Worm (Caenorhabditis elegans): ENCODE results near the gene ocr-3.

ocr-3 gene

ce11 chrX:15168424-15168823 is at the start of gene ocr-3:
Gene ocr-3, plus strand, starts transcription at chrX:15168724.
- no peak for TF ChIP-seq flt-1 (GFP tag; IDR thresholded peaks at IDR 0.05)
- TF ChIP-seq ref-1 (GFP tag; conservative IDR thresholded peaks at IDR 0.05): no peak
- TF ChIP-seq cog-1 (tag; optimal IDR thresholded peaks at IDR 0.05): no peak
- no peak for TF ChIP-seq tab-1 (GFP tag; IDR thresholded peaks at IDR 0.05)
- no peak for TF ChIP-seq T22C8.4 (GFP tag; IDR thresholded peaks at IDR 0.05)
- TF ChIP-seq med-1 (GFP tag; optimal IDR thresholded peaks at IDR 0.05; ENCODE audit: insufficient read depth): no peak

DNA sequence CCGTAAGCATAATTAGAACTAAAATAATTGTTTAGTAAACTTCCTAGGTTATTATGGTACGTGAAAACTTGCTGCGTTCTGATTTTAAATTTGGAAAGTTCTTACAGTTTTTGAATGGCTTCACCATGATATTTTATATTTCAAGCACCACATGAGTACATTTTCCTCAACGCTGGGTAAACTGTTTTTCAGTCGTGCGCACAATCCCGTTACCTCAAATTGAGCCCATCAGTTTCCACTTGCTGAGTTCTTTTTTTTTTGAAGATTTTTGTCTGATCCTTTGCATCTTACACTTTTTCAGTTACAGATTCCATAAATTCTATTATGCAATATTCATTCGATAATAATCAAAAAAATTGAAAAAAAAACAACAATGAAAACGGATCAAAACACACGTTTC is 48.0 kb upstream of the ocr-3 start:
- no peak for TF ChIP-seq tab-1 (GFP tag; IDR thresholded peaks at IDR 0.05)
- TF ChIP-seq med-1 (GFP tag; optimal IDR thresholded peaks at IDR 0.05; ENCODE audit: insufficient read depth): no peak
- TF ChIP-seq flt-1 (GFP tag; IDR thresholded peaks at IDR 0.05): no peak
- no peak for TF ChIP-seq cog-1 (tag; optimal IDR thresholded peaks at IDR 0.05)
- no peak for TF ChIP-seq ztf-29 (GFP tag; IDR thresholded peaks at IDR 0.05)

- TF ChIP-seq tab-1 (GFP tag; IDR thresholded peaks at IDR 0.05) (no peak), ztf-29 (GFP tag; IDR thresholded peaks at IDR 0.05) (no peak), ztf-23 (GFP tag; IDR thresholded peaks at IDR 0.05) (no peak)
Measured at ce11 chrX:15125138-15125537, 43.4 kb upstream of the ocr-3 start.

DNA sequence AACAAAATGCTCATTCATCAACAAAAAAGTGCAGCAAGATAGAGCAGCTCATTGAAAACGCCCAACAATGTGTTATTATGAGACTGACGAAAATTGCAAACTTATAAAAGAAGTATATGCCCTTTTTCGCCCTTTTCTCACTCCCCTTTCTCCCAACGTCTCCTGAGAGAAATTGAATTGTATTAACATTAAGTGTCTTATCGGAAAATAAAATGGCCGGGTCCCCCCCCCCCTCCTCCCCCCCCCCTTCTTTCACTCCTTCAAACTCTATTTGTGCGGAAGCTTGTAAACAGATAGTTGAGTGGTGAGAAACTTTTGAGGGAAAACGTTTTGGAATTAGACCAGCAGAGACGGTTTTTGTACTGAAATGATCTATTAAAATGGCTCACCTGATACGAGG is 41.8 kb upstream of the ocr-3 start:
- no peak for TF ChIP-seq med-1 (GFP tag; optimal IDR thresholded peaks at IDR 0.05; ENCODE audit: insufficient read depth)
- TF ChIP-seq ztf-23 (GFP tag; IDR thresholded peaks at IDR 0.05): no peak
- TF ChIP-seq cog-1 (tag; optimal IDR thresholded peaks at IDR 0.05): no peak
- no peak for TF ChIP-seq flt-1 (GFP tag; IDR thresholded peaks at IDR 0.05)
- no peak for TF ChIP-seq ztf-29 (GFP tag; IDR thresholded peaks at IDR 0.05)
- TF ChIP-seq T22C8.4 (GFP tag; IDR thresholded peaks at IDR 0.05): no peak
- no peak for TF ChIP-seq ref-1 (GFP tag; conservative IDR thresholded peaks at IDR 0.05)
- TF ChIP-seq tab-1 (GFP tag; IDR thresholded peaks at IDR 0.05): no peak
- TF ChIP-seq klf-2 (GFP tag; conservative IDR thresholded peaks at IDR 0.05): no peak

DNA sequence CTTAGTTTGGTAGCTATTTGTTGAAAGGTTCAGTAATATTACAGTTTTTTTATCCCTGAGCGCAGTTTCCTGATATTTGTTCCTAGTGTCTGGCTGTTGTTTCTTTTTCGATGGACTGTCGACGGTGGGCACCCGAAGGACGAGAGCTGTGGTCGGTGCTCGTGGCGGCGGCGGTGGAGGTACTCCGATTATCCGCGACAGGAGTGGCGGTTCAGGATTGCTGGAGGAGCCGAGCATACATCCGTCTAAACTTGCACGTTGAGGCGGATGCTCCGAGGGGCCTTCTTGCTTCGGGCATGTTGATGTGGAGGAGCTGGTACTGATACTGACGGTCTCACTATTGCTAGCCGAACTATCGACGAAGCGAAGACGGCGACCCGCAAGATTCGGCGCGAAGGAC is 41.2 kb upstream of the ocr-3 start:
- TF ChIP-seq ztf-23 (GFP tag; IDR thresholded peaks at IDR 0.05) (no peak), ztf-29 (GFP tag; IDR thresholded peaks at IDR 0.05) (no peak), tab-1 (GFP tag; IDR thresholded peaks at IDR 0.05) (0 out of 2 replicates have a peak, but pooled peaks have one; percentile 43), klf-2 (GFP tag; conservative IDR thresholded peaks at IDR 0.05) (no peak)

DNA sequence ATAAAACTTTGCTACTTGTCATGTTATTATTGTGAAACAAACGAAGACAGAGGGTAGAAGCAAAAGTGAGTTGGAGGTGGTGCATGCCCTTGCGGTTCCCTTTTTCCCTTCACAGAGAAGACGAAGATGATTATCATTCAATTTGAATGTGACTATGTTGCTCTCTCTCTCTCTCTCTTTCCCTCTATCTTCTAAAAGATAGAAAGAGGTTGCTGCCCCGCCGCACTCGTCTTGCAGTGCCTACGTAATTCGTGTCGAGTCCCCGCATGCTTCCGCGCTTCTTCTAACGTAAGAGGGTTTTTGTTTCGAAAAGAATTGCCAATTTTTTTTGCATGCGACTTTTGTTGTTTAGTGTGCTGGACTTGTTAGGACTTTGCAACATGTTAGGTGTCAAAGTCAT is 40.3 kb upstream of the ocr-3 start:
- TF ChIP-seq klf-2 (GFP tag; conservative IDR thresholded peaks at IDR 0.05) (no peak), T22C8.4 (GFP tag; IDR thresholded peaks at IDR 0.05) (no peak), flt-1 (GFP tag; IDR thresholded peaks at IDR 0.05) (no peak), ztf-29 (GFP tag; IDR thresholded peaks at IDR 0.05) (no peak), ztf-23 (GFP tag; IDR thresholded peaks at IDR 0.05) (no peak), ref-1 (GFP tag; conservative IDR thresholded peaks at IDR 0.05) (no peak), tab-1 (GFP tag; IDR thresholded peaks at IDR 0.05) (no peak), med-1 (GFP tag; optimal IDR thresholded peaks at IDR 0.05; ENCODE audit: insufficient read depth) (no peak), cog-1 (tag; optimal IDR thresholded peaks at IDR 0.05) (no peak)

- TF ChIP-seq flt-1 (GFP tag; IDR thresholded peaks at IDR 0.05) (no peak), cog-1 (tag; optimal IDR thresholded peaks at IDR 0.05) (no peak), ztf-23 (GFP tag; IDR thresholded peaks at IDR 0.05) (no peak), klf-2 (GFP tag; conservative IDR thresholded peaks at IDR 0.05) (no peak), ztf-29 (GFP tag; IDR thresholded peaks at IDR 0.05) (no peak), T22C8.4 (GFP tag; IDR thresholded peaks at IDR 0.05) (no peak), ref-1 (GFP tag; conservative IDR thresholded peaks at IDR 0.05) (no peak), med-1 (GFP tag; optimal IDR thresholded peaks at IDR 0.05; ENCODE audit: insufficient read depth) (no peak), tab-1 (GFP tag; IDR thresholded peaks at IDR 0.05) (no peak)
Measured at ce11 chrX:15132073-15132472, 36.5 kb upstream of the ocr-3 start.

DNA sequence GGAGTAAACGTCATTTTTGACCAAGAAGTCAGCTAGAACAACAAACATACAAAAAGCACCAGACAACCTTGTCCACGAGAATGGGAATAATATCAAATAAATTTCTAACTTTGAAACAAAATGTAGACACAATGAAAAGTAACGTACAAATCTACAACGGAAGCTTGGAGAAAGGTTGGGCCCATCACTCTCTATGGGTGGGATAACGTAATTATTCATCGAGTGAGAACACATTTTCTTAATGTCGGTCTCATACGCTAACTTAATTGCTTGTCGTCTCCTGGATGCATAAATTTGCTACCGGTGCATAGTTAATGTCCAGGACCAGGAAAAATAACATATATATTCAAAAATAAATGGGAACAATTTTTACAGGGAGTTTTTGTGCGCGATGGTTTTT is 35.3 kb upstream of the ocr-3 start:
- TF ChIP-seq ref-1 (GFP tag; conservative IDR thresholded peaks at IDR 0.05): no peak
- TF ChIP-seq flt-1 (GFP tag; IDR thresholded peaks at IDR 0.05): no peak
- TF ChIP-seq klf-2 (GFP tag; conservative IDR thresholded peaks at IDR 0.05): no peak
- TF ChIP-seq cog-1 (tag; optimal IDR thresholded peaks at IDR 0.05): no peak
- TF ChIP-seq tab-1 (GFP tag; IDR thresholded peaks at IDR 0.05): no peak
- TF ChIP-seq ztf-29 (GFP tag; IDR thresholded peaks at IDR 0.05): no peak
- no peak for TF ChIP-seq T22C8.4 (GFP tag; IDR thresholded peaks at IDR 0.05)
- no peak for TF ChIP-seq ztf-23 (GFP tag; IDR thresholded peaks at IDR 0.05)
- TF ChIP-seq med-1 (GFP tag; optimal IDR thresholded peaks at IDR 0.05; ENCODE audit: insufficient read depth): no peak

DNA sequence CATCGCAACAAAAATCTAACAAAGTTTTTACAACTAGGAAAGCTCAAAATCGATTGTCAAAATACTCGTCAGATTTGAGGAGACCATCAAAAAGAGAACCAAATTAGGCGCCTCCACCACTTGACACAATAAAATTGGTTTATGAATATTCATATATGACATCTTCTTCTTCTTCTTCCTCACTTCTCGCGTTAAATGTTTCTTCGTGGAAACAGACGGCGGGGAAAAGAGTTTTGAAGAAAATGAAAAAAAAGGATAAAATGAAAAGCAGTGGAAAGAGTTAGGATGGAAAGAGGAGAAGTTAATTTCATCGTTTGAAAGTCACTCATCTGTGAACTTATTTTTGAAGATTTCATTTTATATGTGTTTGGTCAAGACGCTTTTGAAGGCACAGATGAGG is 33.6 kb upstream of the ocr-3 start:
- TF ChIP-seq ztf-29 (GFP tag; IDR thresholded peaks at IDR 0.05) (no peak), tab-1 (GFP tag; IDR thresholded peaks at IDR 0.05) (no peak), cog-1 (tag; optimal IDR thresholded peaks at IDR 0.05) (no peak), ref-1 (GFP tag; conservative IDR thresholded peaks at IDR 0.05) (no peak), T22C8.4 (GFP tag; IDR thresholded peaks at IDR 0.05) (no peak), med-1 (GFP tag; optimal IDR thresholded peaks at IDR 0.05; ENCODE audit: insufficient read depth) (no peak), klf-2 (GFP tag; conservative IDR thresholded peaks at IDR 0.05) (no peak), ztf-23 (GFP tag; IDR thresholded peaks at IDR 0.05) (no peak), flt-1 (GFP tag; IDR thresholded peaks at IDR 0.05) (no peak)

- TF ChIP-seq med-1 (GFP tag; optimal IDR thresholded peaks at IDR 0.05; ENCODE audit: insufficient read depth) (no peak), tab-1 (GFP tag; IDR thresholded peaks at IDR 0.05) (no peak), flt-1 (GFP tag; IDR thresholded peaks at IDR 0.05) (no peak; the same call in 1 of the 2 replicates)
Measured at ce11 chrX:15146415-15147210, 21.9 kb upstream of the ocr-3 start.
